Fruit fly (Drosophila melanogaster) Kc167 (cell line): ENCODE results near the gene CG14185.

Source experiments
- Myc ChIP-seq: fragments of >200 bp; optimal IDR thresholded peaks from 2 replicates; lab custom pipeline; 2017; ENCODE audit warnings: missing external identifiers
- psq ChIP-seq: fragments of >200 bp; optimal IDR thresholded peaks from 2 replicates; lab custom pipeline; 2017; ENCODE audit warnings: missing external identifiers

dm6 chr3L:20112797-20113368, 7.0 kb downstream of the CG14185 start, which contains the start of gene CG14187:
- TF ChIP-seq psq (lab: Kevin White, UChicago) (no peak), Myc (no peak)
